Worm (Caenorhabditis elegans): ENCODE measurements around the gene F20E11.7.
"Not testable (repeated sequence)": the region's sequence is repeated elsewhere in the genome, so short reads cannot be mapped to it uniquely, and the experiment has no call there.

ce11 chrV:17464278-17464677 is at the start of gene F20E11.7:
- not testable (repeated sequence) for TF ChIP-seq F23B12.7 (tag; optimal IDR thresholded peaks at IDR 0.05; ENCODE audit: insufficient read depth); nhr-80 (tag; optimal IDR thresholded peaks at IDR 0.05); C17E4.6 (GFP tag; IDR thresholded peaks at IDR 0.05); lin-40 (tag; optimal IDR thresholded peaks at IDR 0.05); lin-54 (GFP tag; optimal IDR thresholded peaks at IDR 0.05); pha-4 (tag; optimal IDR thresholded peaks at IDR 0.05); snpc-3.4 (tag; optimal IDR thresholded peaks at IDR 0.05); efl-1 (GFP tag; optimal IDR thresholded peaks at IDR 0.05)

Data from whole organism, young adult.